Worm (Caenorhabditis elegans): ENCODE measurements around the gene arc-1.

DNA sequence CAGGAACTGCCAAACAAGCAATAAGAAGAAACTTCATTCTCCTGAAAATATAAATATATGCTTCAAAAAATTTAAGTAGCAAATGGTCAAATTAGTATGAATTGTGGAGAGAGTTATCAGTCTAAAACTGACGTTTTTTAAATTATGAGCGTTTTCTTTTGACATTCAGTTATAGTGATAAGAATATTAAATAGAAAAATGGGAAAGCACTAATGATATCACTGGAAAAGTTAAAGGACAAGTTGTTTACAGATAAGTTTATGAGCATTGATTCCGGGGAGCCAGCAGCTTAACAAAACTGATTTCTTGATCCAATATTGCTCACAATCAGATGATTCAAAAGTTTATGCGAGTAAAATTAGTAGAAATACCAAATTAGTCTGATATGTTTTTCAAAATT, 14.4 kb upstream of the arc-1 start, which contains the start of gene ZK1320.3:
- TF ChIP-seq pag-3 (tag; optimal IDR thresholded peaks at IDR 0.05; ENCODE audit: borderline replicate concordance) = no peak
- no peak for TF ChIP-seq hlh-30 (tag; optimal IDR thresholded peaks at IDR 0.05; ENCODE audit: insufficient read depth)
- no peak for TF ChIP-seq dmd-4 (tag; optimal IDR thresholded peaks at IDR 0.05; ENCODE audit: borderline replicate concordance)
- TF ChIP-seq ets-4 (tag; optimal IDR thresholded peaks at IDR 0.05) = no peak
- TF ChIP-seq F13H6.1 (tag; optimal IDR thresholded peaks at IDR 0.05) = no peak
- TF ChIP-seq npax-4 (tag; optimal IDR thresholded peaks at IDR 0.05) = no peak
- no peak for TF ChIP-seq ceh-14 (tag; optimal IDR thresholded peaks at IDR 0.05)
- TF ChIP-seq ama-1 (optimal IDR thresholded peaks at IDR 0.05) = no peak
- TF ChIP-seq odd-2 (tag; optimal IDR thresholded peaks at IDR 0.05) = no peak
- no peak for TF ChIP-seq tbx-2 (tag; optimal IDR thresholded peaks at IDR 0.05)
- no peak for TF ChIP-seq dve-1 (tag; optimal IDR thresholded peaks at IDR 0.05)
- no peak for TF ChIP-seq pha-4 (tag; optimal IDR thresholded peaks at IDR 0.05)
- no peak for TF ChIP-seq pqm-1 (tag; optimal IDR thresholded peaks at IDR 0.05)
